Worm (Caenorhabditis elegans) whole organism, L3 larva: ENCODE data around the gene Y47D3A.1.
A peak's percentile ranks its signal among the peaks of the same experiment; 100 is the strongest.

ENCODE experiments used
- R02D3.7 ChIP-seq: fragments of 150-350 bp; optimal IDR thresholded peaks from 2 replicates; lab custom pipeline; 2014; ENCODE audit warnings: missing biosample characterization, missing genetic modification characterization
- ZK546.5 ChIP-seq: sonication (generic microtip); optimal IDR thresholded peaks from 2 replicates; lab custom pipeline; 2017; ENCODE audit warnings: missing biosample characterization, missing genetic modification characterization
- ama-1 ChIP-seq: fragments of 150-350 bp; optimal IDR thresholded peaks from 2 replicates; lab custom pipeline; 2018
- ceh-16 ChIP-seq: sonication (generic microtip); optimal IDR thresholded peaks from 2 replicates; lab custom pipeline; 2017; ENCODE audit warnings: missing biosample characterization, missing genetic modification characterization
- ceh-28 ChIP-seq: fragments of 150-350 bp; optimal IDR thresholded peaks from 2 replicates; lab custom pipeline; 2014; ENCODE audit warnings: missing biosample characterization, missing genetic modification reagents, missing genetic modification characterization
- ceh-82 ChIP-seq: fragments of 150-350 bp; optimal IDR thresholded peaks from 2 replicates; lab custom pipeline; 2014; ENCODE audit warnings: missing biosample characterization, missing genetic modification characterization
- ceh-9 ChIP-seq: sonication (generic microtip); optimal IDR thresholded peaks from 2 replicates; lab custom pipeline; 2018; ENCODE audit warnings: missing biosample characterization, missing genetic modification characterization
- daf-12 ChIP-seq: fragments of 150-350 bp; optimal IDR thresholded peaks from 2 replicates; lab custom pipeline; 2014; ENCODE audit warnings: missing biosample characterization, missing genetic modification reagents, missing genetic modification characterization
- egl-5 ChIP-seq: fragments of 150-350 bp; optimal IDR thresholded peaks from 2 replicates; lab custom pipeline; 2017; ENCODE audit warnings: missing biosample characterization, missing genetic modification reagents, missing genetic modification characterization, inconsistent platforms
- elt-1 ChIP-seq: fragments of 150-350 bp; optimal IDR thresholded peaks from 2 replicates; lab custom pipeline; 2014; ENCODE audit warnings: missing biosample characterization, missing genetic modification characterization
- elt-2 ChIP-seq: sonication (generic microtip); optimal IDR thresholded peaks from 2 replicates; lab custom pipeline; 2016; ENCODE audit warnings: missing genetic modification reagents, mild to moderate bottlenecking, missing genetic modification characterization, missing compliant biosample characterization
- elt-3 ChIP-seq, 3 experiments: fragments of 150-350 bp in 1 of 3; sonication (generic microtip) in 2 of 3; optimal IDR thresholded peaks; 2 replicates in 2 of 3; 4 replicates in 1 of 3; lab custom pipeline; 2014 to 2017; ENCODE audit warnings: missing biosample characterization in 3 of 3, missing genetic modification characterization in 3 of 3
- eor-1 ChIP-seq, 2 experiments: fragments of 150-350 bp; optimal IDR thresholded peaks; 2 replicates each; lab custom pipeline; 2014 to 2018; ENCODE audit warnings: missing biosample characterization in 2 of 2, missing genetic modification characterization in 2 of 2
- fkh-10 ChIP-seq: sonication (generic microtip); optimal IDR thresholded peaks from 2 replicates; lab custom pipeline; 2017; ENCODE audit warnings: missing biosample characterization, missing genetic modification reagents, missing genetic modification characterization
- fkh-2 ChIP-seq: fragments of 150-350 bp; optimal IDR thresholded peaks from 2 replicates; lab custom pipeline; 2014; ENCODE audit warnings: missing biosample characterization, missing genetic modification reagents, missing genetic modification characterization
- fos-1 ChIP-seq: fragments of 150-350 bp; optimal IDR thresholded peaks from 2 replicates; lab custom pipeline; 2014; ENCODE audit warnings: missing biosample characterization, missing genetic modification characterization
- hmg-11 ChIP-seq: sonication (generic microtip); optimal IDR thresholded peaks from 2 replicates; lab custom pipeline; 2016; ENCODE audit warnings: missing genetic modification characterization, missing compliant biosample characterization
- jun-1 ChIP-seq: fragments of 150-350 bp; optimal IDR thresholded peaks from 2 replicates; lab custom pipeline; 2014; ENCODE audit warnings: missing biosample characterization, missing genetic modification reagents, missing genetic modification characterization
- lin-15B ChIP-seq: fragments of 150-350 bp; optimal IDR thresholded peaks from 2 replicates; lab custom pipeline; 2014; ENCODE audit warnings: missing biosample characterization, missing genetic modification characterization
- lin-39 ChIP-seq: fragments of 150-350 bp; optimal IDR thresholded peaks from 2 replicates; lab custom pipeline; 2018; ENCODE audit warnings: missing biosample characterization, missing genetic modification reagents, missing genetic modification characterization
- lsy-12 ChIP-seq: sonication (generic microtip); optimal IDR thresholded peaks from 2 replicates; lab custom pipeline; 2016; ENCODE audit warnings: mild to moderate bottlenecking, missing genetic modification characterization, missing compliant biosample characterization
- mdl-1 ChIP-seq: fragments of 150-350 bp; optimal IDR thresholded peaks from 2 replicates; lab custom pipeline; 2014; ENCODE audit warnings: missing biosample characterization, missing genetic modification characterization
- mml-1 ChIP-seq: fragments of 150-350 bp; sonication (generic microtip); optimal IDR thresholded peaks from 3 replicates; lab custom pipeline; 2014; ENCODE audit warnings: missing biosample characterization, missing genetic modification characterization
- nfya-1 ChIP-seq: sonication (generic microtip); optimal IDR thresholded peaks from 2 replicates; lab custom pipeline; 2017; ENCODE audit warnings: missing genetic modification characterization, mild to moderate bottlenecking, missing compliant biosample characterization, antibody characterized with exemption, moderate library complexity; ENCODE audit not compliant: insufficient read depth
- nhr-11 ChIP-seq: fragments of 150-350 bp; optimal IDR thresholded peaks from 2 replicates; lab custom pipeline; 2014; ENCODE audit warnings: missing biosample characterization, missing genetic modification characterization
- nhr-12 ChIP-seq: fragments of 150-350 bp; optimal IDR thresholded peaks from 2 replicates; lab custom pipeline; 2014; ENCODE audit warnings: missing biosample characterization, missing genetic modification characterization
- nhr-23 ChIP-seq: fragments of 150-350 bp; optimal IDR thresholded peaks from 2 replicates; lab custom pipeline; 2014; ENCODE audit warnings: missing biosample characterization, missing genetic modification reagents, missing genetic modification characterization
- nhr-237 ChIP-seq: fragments of 150-350 bp; optimal IDR thresholded peaks from 2 replicates; lab custom pipeline; 2014; ENCODE audit warnings: missing biosample characterization, missing genetic modification characterization
- nhr-25 ChIP-seq: sonication (generic microtip); optimal IDR thresholded peaks from 2 replicates; lab custom pipeline; 2017; ENCODE audit warnings: missing biosample characterization, missing genetic modification characterization
- nhr-28 ChIP-seq: fragments of 150-350 bp; optimal IDR thresholded peaks from 2 replicates; lab custom pipeline; 2014; ENCODE audit warnings: missing biosample characterization, missing genetic modification characterization
- nhr-43 ChIP-seq: sonication (generic microtip); optimal IDR thresholded peaks from 2 replicates; lab custom pipeline; 2016; ENCODE audit warnings: mild to moderate bottlenecking, missing genetic modification characterization, missing compliant biosample characterization; ENCODE audit not compliant: poor library complexity, severe bottlenecking
- nhr-67 ChIP-seq: fragments of 150-350 bp; optimal IDR thresholded peaks from 2 replicates; lab custom pipeline; 2014; ENCODE audit warnings: missing biosample characterization, missing genetic modification characterization
- nhr-76 ChIP-seq: fragments of 150-350 bp; sonication (generic microtip); optimal IDR thresholded peaks from 5 replicates; lab custom pipeline; 2014; ENCODE audit warnings: missing biosample characterization, missing genetic modification characterization
- nhr-77 ChIP-seq: fragments of 150-350 bp; optimal IDR thresholded peaks from 2 replicates; lab custom pipeline; 2014; ENCODE audit warnings: missing biosample characterization, missing genetic modification characterization
- pha-4 ChIP-seq: fragments of 150-350 bp; optimal IDR thresholded peaks from 2 replicates; lab custom pipeline; 2014; ENCODE audit warnings: missing biosample characterization, missing genetic modification reagents, missing genetic modification characterization
- pqm-1 ChIP-seq: fragments of 150-350 bp; optimal IDR thresholded peaks from 2 replicates; lab custom pipeline; 2017; ENCODE audit warnings: missing biosample characterization, missing genetic modification characterization, inconsistent platforms
- sea-2 ChIP-seq: fragments of 150-350 bp; sonication (generic microtip); optimal IDR thresholded peaks from 4 replicates; lab custom pipeline; 2014; ENCODE audit warnings: missing biosample characterization, missing genetic modification reagents, missing genetic modification characterization
- skn-1 ChIP-seq: fragments of 150-350 bp; optimal IDR thresholded peaks from 2 replicates; lab custom pipeline; 2014; ENCODE audit warnings: missing biosample characterization, missing genetic modification characterization
- snpc-4 ChIP-seq: fragments of 150-350 bp; optimal IDR thresholded peaks from 2 replicates; lab custom pipeline; 2014; ENCODE audit warnings: missing biosample characterization, missing genetic modification characterization
- tbx-2 ChIP-seq: sonication (generic microtip); optimal IDR thresholded peaks from 2 replicates; lab custom pipeline; 2016; ENCODE audit warnings: mild to moderate bottlenecking, missing genetic modification characterization, missing compliant biosample characterization
- unc-39 ChIP-seq: sonication (generic microtip); optimal IDR thresholded peaks from 4 replicates; lab custom pipeline; 2017; ENCODE audit warnings: missing biosample characterization, missing genetic modification characterization
- zag-1 ChIP-seq: fragments of 150-350 bp; optimal IDR thresholded peaks from 2 replicates; lab custom pipeline; 2014; ENCODE audit warnings: missing biosample characterization, missing genetic modification characterization
- ztf-11 ChIP-seq: fragments of 150-350 bp; optimal IDR thresholded peaks from 2 replicates; lab custom pipeline; 2014; ENCODE audit warnings: missing biosample characterization, missing genetic modification characterization
- ztf-4 ChIP-seq: fragments of 150-350 bp; optimal IDR thresholded peaks from 2 replicates; lab custom pipeline; 2014; ENCODE audit warnings: missing biosample characterization, missing genetic modification characterization

Y47D3A.1 gene

ce11 chrIII:11141791-11142490, at the start of gene Y47D3A.1, which contains the start of gene pola-1:
Y47D3A.1 (minus strand) TSS chrIII:11141841.
pola-1 (plus strand) TSS chrIII:11142448.
- TF ChIP-seq elt-1 (tag; lab: Kevin White, UChicago), result no peak
- peak; percentile 52 for TF ChIP-seq elt-2 (tag; lab: Kevin White, UChicago)
- peak; percentile 39 for TF ChIP-seq R02D3.7 (tag; lab: Kevin White, UChicago)
- TF ChIP-seq hmg-11, result peak; percentile 36
- no peak for TF ChIP-seq ceh-16
- peak; percentile 93 for TF ChIP-seq lin-15B (tag; lab: Kevin White, UChicago)
- TF ChIP-seq fkh-10 (GFP tag; lab: Kevin White, UChicago), result peak; percentile 27
- TF ChIP-seq pha-4, result peak; percentile 84
- peak; percentile 67 for TF ChIP-seq skn-1
- TF ChIP-seq nhr-23 (tag; lab: Kevin White, UChicago), result peak; percentile 89
- TF ChIP-seq snpc-4 (tag; lab: Kevin White, UChicago), result peak; percentile 53
- no peak for TF ChIP-seq ceh-82
- peak; percentile 45 for TF ChIP-seq lin-39
- peak; percentile 51 for TF ChIP-seq egl-5 (tag; lab: Kevin White, UChicago)
- TF ChIP-seq nhr-25 (tag; lab: Kevin White, UChicago), result peak; percentile 80
- TF ChIP-seq nhr-28 (tag; lab: Kevin White, UChicago), result no peak
- peak; percentile 17 for TF ChIP-seq pqm-1 (tag; lab: Kevin White, UChicago)
- peak; percentile 43 for TF ChIP-seq jun-1
- peak; percentile 20 for TF ChIP-seq ceh-28 (tag; lab: Kevin White, UChicago)
- TF ChIP-seq nfya-1 (tag; lab: Kevin White, UChicago), result peak; percentile 82
- TF ChIP-seq nhr-43, result peak; percentile 58
- TF ChIP-seq unc-39 (tag; lab: Kevin White, UChicago), result no peak

ce11 chrIII:11188132-11188531, 46.5 kb upstream of the Y47D3A.1 start:
- TF ChIP-seq nfya-1 (tag; lab: Kevin White, UChicago) (peak; percentile 42), fkh-10 (GFP tag; lab: Kevin White, UChicago) (no peak), elt-2 (tag; lab: Kevin White, UChicago) (peak; percentile 72), pqm-1 (tag; lab: Kevin White, UChicago) (peak; percentile 38)

- no peak for TF ChIP-seq ztf-11 (tag; lab: Kevin White, UChicago)
- no peak for TF ChIP-seq egl-5 (tag; lab: Kevin White, UChicago)
- peak; percentile 21 for TF ChIP-seq jun-1
- no peak for TF ChIP-seq elt-1 (tag; lab: Kevin White, UChicago)
- TF ChIP-seq hmg-11, result peak; percentile 54
- TF ChIP-seq daf-12 (tag; lab: Kevin White, UChicago), result no peak
- TF ChIP-seq nhr-76 (tag; lab: Kevin White, UChicago), result no peak
- TF ChIP-seq ceh-16, result no peak
- TF ChIP-seq unc-39 (tag; lab: Kevin White, UChicago), result no peak
- no peak for TF ChIP-seq nhr-23 (tag; lab: Kevin White, UChicago)
- no peak for TF ChIP-seq sea-2 (GFP tag; lab: Kevin White, UChicago)
- TF ChIP-seq R02D3.7 (tag; lab: Kevin White, UChicago), result no peak
- TF ChIP-seq ZK546.5 (tag; lab: Kevin White, UChicago), result no peak
- no peak for TF ChIP-seq pqm-1 (tag; lab: Kevin White, UChicago)
- no peak for TF ChIP-seq nhr-237 (tag; lab: Kevin White, UChicago)
- no peak for TF ChIP-seq nhr-12 (tag; lab: Kevin White, UChicago)
- TF ChIP-seq tbx-2 (tag; lab: Kevin White, UChicago), result peak; percentile 22
- TF ChIP-seq ceh-9 (tag; lab: Kevin White, UChicago), result no peak
- TF ChIP-seq mml-1 (tag; lab: Kevin White, UChicago), result no peak
- no peak for TF ChIP-seq ama-1 (lab: Kevin White, UChicago)
- TF ChIP-seq nhr-11 (tag; lab: Kevin White, UChicago), result no peak
- no peak for TF ChIP-seq nhr-43
- no peak for TF ChIP-seq zag-1 (tag; lab: Kevin White, UChicago)
- TF ChIP-seq nhr-77 (tag; lab: Kevin White, UChicago), result no peak
- TF ChIP-seq ztf-4, result no peak
- TF ChIP-seq fos-1 (tag; lab: Kevin White, UChicago), result no peak
- TF ChIP-seq pha-4, result peak; percentile 15
- TF ChIP-seq lin-39, result peak; percentile 83
- TF ChIP-seq skn-1, result peak; percentile 39
- no peak for TF ChIP-seq nhr-67 (tag; lab: Kevin White, UChicago)
- peak; percentile 78 for TF ChIP-seq nfya-1 (tag; lab: Kevin White, UChicago)
- no peak for TF ChIP-seq eor-1 (tag; optimal IDR thresholded peaks at IDR 0.05; lab: Kevin White, UChicago)
- no peak for TF ChIP-seq lsy-12 (tag; lab: Kevin White, UChicago)
- TF ChIP-seq elt-2 (tag; lab: Kevin White, UChicago), result peak; percentile 74
- TF ChIP-seq nhr-28 (tag; lab: Kevin White, UChicago), result no peak
- no peak for TF ChIP-seq elt-3 (tag; optimal IDR thresholded peaks at IDR 0.05; lab: Kevin White, UChicago)
- peak; percentile 10 for TF ChIP-seq snpc-4 (tag; lab: Kevin White, UChicago)
- no peak for TF ChIP-seq ceh-82
- peak; percentile 52 for TF ChIP-seq lin-15B (tag; lab: Kevin White, UChicago)
- TF ChIP-seq fkh-2, result no peak
- no peak for TF ChIP-seq mdl-1 (tag; lab: Kevin White, UChicago)
Observed at ce11 chrIII:11185483-11186115, 44.0 kb upstream of the Y47D3A.1 start.
